Fruit fly (Drosophila melanogaster): ENCODE data around the gene CG13607.

The CG13607 gene

dm6 chr3R:24068830-24069229 lies 47.3 kb downstream of the CG13607 start (continued):
- TF ChIP-seq CG15601 (tag; optimal IDR thresholded peaks at IDR 0.05) (no peak), ap (GFP tag; IDR thresholded peaks at IDR 0.05) (no peak), CG7745 (tag; optimal IDR thresholded peaks at IDR 0.05) (no peak), salm (tag; optimal IDR thresholded peaks at IDR 0.05) (no peak), dpn (GFP tag; optimal IDR thresholded peaks at IDR 0.05) (peak; percentile 9 to 14), CG6813 (GFP tag; optimal IDR thresholded peaks at IDR 0.05) (no peak), CG12659 (GFP tag; optimal IDR thresholded peaks at IDR 0.05) (peak; percentile 4), CG11695 (GFP tag; IDR thresholded peaks at IDR 0.05) (0 out of 3 replicates have a peak, but pooled peaks have one; percentile 18), grau (tag; optimal IDR thresholded peaks at IDR 0.05) (peak; percentile 49), Dbx (GFP tag; IDR thresholded peaks at IDR 0.05) (no peak), CG43689 (GFP tag; IDR thresholded peaks at IDR 0.05) (no peak), pb (GFP tag; optimal IDR thresholded peaks at IDR 0.05) (no peak), CG1792 (GFP tag; optimal IDR thresholded peaks at IDR 0.05) (no peak), cad (GFP tag; optimal IDR thresholded peaks at IDR 0.05) (no peak), CG10267 (tag; optimal IDR thresholded peaks at IDR 0.05) (no peak), CG17385 (GFP tag; optimal IDR thresholded peaks at IDR 0.05) (peak; percentile 16), tgo (GFP tag; IDR thresholded peaks at IDR 0.05) (peak; percentile 36; the same call in 1 of the 3 replicates), MTF-1 (GFP tag; optimal IDR thresholded peaks at IDR 0.05; ENCODE audit: borderline replicate concordance) (no peak), Xrp1 (GFP tag; IDR thresholded peaks at IDR 0.05) (peak; percentile 31; the same call in 1 of the 2 replicates), Hmx (GFP tag; optimal IDR thresholded peaks at IDR 0.05) (no peak), MESR4 (GFP tag; optimal IDR thresholded peaks at IDR 0.05) (no peak), crol (GFP tag; IDR thresholded peaks at IDR 0.05) (no peak), Hsf (GFP tag; optimal IDR thresholded peaks at IDR 0.05) (peak; percentile 16), fd3F (GFP tag; optimal IDR thresholded peaks at IDR 0.05) (peak; percentile 12), BEAF-32 (GFP tag; optimal IDR thresholded peaks at IDR 0.05) (no peak), Hand (GFP tag; optimal IDR thresholded peaks at IDR 0.05) (peak; percentile 9), CG10209 (GFP tag; optimal IDR thresholded peaks at IDR 0.05) (peak; percentile 23), Fer1 (GFP tag; optimal IDR thresholded peaks at IDR 0.05) (peak; percentile 26), tio (GFP tag; optimal IDR thresholded peaks at IDR 0.05) (no peak), bab2 (GFP tag; optimal IDR thresholded peaks at IDR 0.05) (peak; percentile 22), CG14014 (GFP tag; IDR thresholded peaks at IDR 0.05) (no peak), CG13424 (tag; optimal IDR thresholded peaks at IDR 0.05) (peak; percentile 44), CG13624 (GFP tag; optimal IDR thresholded peaks at IDR 0.05) (peak; percentile 24), CG15696 (tag; optimal IDR thresholded peaks at IDR 0.05) (no peak), HHEX (GFP tag; optimal IDR thresholded peaks at IDR 0.05) (no peak), CG12299 (tag; optimal IDR thresholded peaks at IDR 0.05) (no peak), CG12769 (tag; optimal IDR thresholded peaks at IDR 0.05) (peak; percentile 22), hbn (GFP tag; IDR thresholded peaks at IDR 0.05; ENCODE audit: partially characterized antibody) (no peak), CG32532 (GFP tag; IDR thresholded peaks at IDR 0.05) (peak; percentile 57; the same call in 1 of the 2 replicates), Fer2 (tag; optimal IDR thresholded peaks at IDR 0.05) (no peak), D (optimal IDR thresholded peaks at IDR 0.05) (no peak), D (GFP tag; optimal IDR thresholded peaks at IDR 0.05) (no peak), Med (GFP tag) (peak; percentile 64), CG6765 (GFP tag; optimal IDR thresholded peaks at IDR 0.05) (no peak), Sry-δ (GFP tag; optimal IDR thresholded peaks at IDR 0.05) (no peak), CG8281 (tag; optimal IDR thresholded peaks at IDR 0.05) (no peak), CG6654 (GFP tag; optimal IDR thresholded peaks at IDR 0.05) (no peak), CG12744 (GFP tag; optimal IDR thresholded peaks at IDR 0.05) (no peak), chif (GFP tag; optimal IDR thresholded peaks at IDR 0.05) (peak in 1 of 2 experiments; percentile 14), Atf6 (GFP tag; IDR thresholded peaks at IDR 0.05) (0 out of 2 replicates have a peak, but pooled peaks have one; percentile 25), scrt (GFP tag; optimal IDR thresholded peaks at IDR 0.05) (no peak)
